Fruit fly (Drosophila melanogaster): ENCODE results near the gene ppk18.
A peak's percentile ranks its signal among the peaks of the same experiment; 100 is the strongest.

The ppk18 gene

DNA sequence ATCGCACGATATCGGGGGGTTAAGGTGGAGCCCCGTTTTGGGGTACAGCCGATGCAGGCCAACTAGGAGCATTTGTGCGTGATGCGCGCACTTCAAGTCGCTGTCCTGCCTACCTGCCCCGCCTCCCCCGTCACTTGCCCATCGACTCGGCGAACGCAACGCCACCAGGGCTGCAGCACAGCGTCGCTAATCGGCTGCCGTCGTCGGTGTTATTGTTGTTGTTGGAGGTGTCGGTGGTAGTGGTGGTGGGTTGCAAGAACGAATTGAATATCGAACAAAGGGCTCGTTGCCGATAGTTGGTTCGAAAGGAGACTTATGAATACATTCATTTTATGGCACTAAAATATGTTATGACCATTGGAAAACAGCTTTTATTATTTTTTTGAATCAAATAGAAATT, 11.9 kb downstream of the ppk18 start (continued):
- TF ChIP-seq CG7271 (tag; optimal IDR thresholded peaks at IDR 0.05) (no peak), ci (GFP tag; IDR thresholded peaks at IDR 0.05) (peak; percentile 67; the same call in 2 of the 3 replicates), CG1529 (GFP tag; optimal IDR thresholded peaks at IDR 0.05) (no peak), seq (GFP tag; IDR thresholded peaks at IDR 0.05) (peak; percentile 15; the same call in 1 of the 2 replicates), lola (GFP tag; optimal IDR thresholded peaks at IDR 0.05) (peak in 1 of 3 experiments; percentile 3), CG14050 (GFP tag; IDR thresholded peaks at IDR 0.05) (peak; percentile 16; the same call in 1 of the 3 replicates), unpg (GFP tag; optimal IDR thresholded peaks at IDR 0.05) (peak; percentile 27), CG31365 (tag; optimal IDR thresholded peaks at IDR 0.05) (peak; percentile 16), hth (optimal IDR thresholded peaks at IDR 0.05) (no peak), lov (optimal IDR thresholded peaks at IDR 0.05) (no peak), lov (GFP tag; IDR thresholded peaks at IDR 0.05) (peak; percentile 30; the same call in 1 of the 3 replicates), CG7987 (GFP tag; optimal IDR thresholded peaks at IDR 0.05) (peak; percentile 60), CTCF (GFP tag; optimal IDR thresholded peaks at IDR 0.05) (peak; percentile 24), schlank (tag; optimal IDR thresholded peaks at IDR 0.05) (peak; percentile 41), wor (GFP tag; IDR thresholded peaks at IDR 0.05) (no peak), CG12155 (GFP tag; optimal IDR thresholded peaks at IDR 0.05) (peak; percentile 75), jing (GFP tag; optimal IDR thresholded peaks at IDR 0.05) (no peak), Atf6 (GFP tag; IDR thresholded peaks at IDR 0.05) (peak; percentile 56; the same call in 1 of the 2 replicates), CG12744 (GFP tag; optimal IDR thresholded peaks at IDR 0.05) (no peak), mam (GFP tag; optimal IDR thresholded peaks at IDR 0.05) (peak; percentile 71), CG12391 (tag; optimal IDR thresholded peaks at IDR 0.05) (peak; percentile 74), scrt (GFP tag; optimal IDR thresholded peaks at IDR 0.05) (no peak), ssp (GFP tag; IDR thresholded peaks at IDR 0.05) (peak; percentile 45), CG12219 (GFP tag; optimal IDR thresholded peaks at IDR 0.05) (peak; percentile 30), CG10274 (GFP tag; optimal IDR thresholded peaks at IDR 0.05) (no peak), CG10147 (GFP tag; optimal IDR thresholded peaks at IDR 0.05) (peak; percentile 23), Eip74EF (GFP tag; optimal IDR thresholded peaks at IDR 0.05) (no peak), stwl (tag; optimal IDR thresholded peaks at IDR 0.05) (peak; percentile 83), CG17568 (GFP tag; optimal IDR thresholded peaks at IDR 0.05) (no peak), CG34376 (GFP tag; optimal IDR thresholded peaks at IDR 0.05) (peak; percentile 43), sima (GFP tag; optimal IDR thresholded peaks at IDR 0.05) (no peak), HLH54F (GFP tag; optimal IDR thresholded peaks at IDR 0.05) (peak; percentile 69), CG30431 (GFP tag; optimal IDR thresholded peaks at IDR 0.05) (no peak), emc (GFP tag; optimal IDR thresholded peaks at IDR 0.05) (peak; percentile 15), onecut (GFP tag; IDR thresholded peaks at IDR 0.05) (peak; percentile 59; the same call in 1 of the 2 replicates), psq (GFP tag; optimal IDR thresholded peaks at IDR 0.05) (peak; percentile 10), CG4282 (GFP tag; optimal IDR thresholded peaks at IDR 0.05) (peak; percentile 4), CG11398 (GFP tag; optimal IDR thresholded peaks at IDR 0.05) (no peak), CG17359 (tag; optimal IDR thresholded peaks at IDR 0.05) (peak; percentile 42), Jarid2 (GFP tag; optimal IDR thresholded peaks at IDR 0.05) (no peak), CG10431 (GFP tag; optimal IDR thresholded peaks at IDR 0.05) (peak; percentile 94), CG7786 (GFP tag; optimal IDR thresholded peaks at IDR 0.05) (peak; percentile 52), Sin3A (optimal IDR thresholded peaks at IDR 0.05) (no peak), prd (optimal IDR thresholded peaks at IDR 0.05) (no peak), prd (GFP tag; IDR thresholded peaks at IDR 0.05) (peak; percentile 88), CG8359 (GFP tag; optimal IDR thresholded peaks at IDR 0.05; ENCODE audit: borderline replicate concordance) (no peak), CG5245 (GFP tag; optimal IDR thresholded peaks at IDR 0.05) (no peak), CG12236 (GFP tag; optimal IDR thresholded peaks at IDR 0.05) (no peak), pho (GFP tag; optimal IDR thresholded peaks at IDR 0.05) (peak; percentile 67), tio (GFP tag; optimal IDR thresholded peaks at IDR 0.05) (no peak), Oli (tag; optimal IDR thresholded peaks at IDR 0.05) (peak; percentile 16), Max (GFP tag; optimal IDR thresholded peaks at IDR 0.05) (no peak)
